Fruit fly (Drosophila melanogaster): ENCODE data around the gene Uros1.

Uros1 gene

DNA sequence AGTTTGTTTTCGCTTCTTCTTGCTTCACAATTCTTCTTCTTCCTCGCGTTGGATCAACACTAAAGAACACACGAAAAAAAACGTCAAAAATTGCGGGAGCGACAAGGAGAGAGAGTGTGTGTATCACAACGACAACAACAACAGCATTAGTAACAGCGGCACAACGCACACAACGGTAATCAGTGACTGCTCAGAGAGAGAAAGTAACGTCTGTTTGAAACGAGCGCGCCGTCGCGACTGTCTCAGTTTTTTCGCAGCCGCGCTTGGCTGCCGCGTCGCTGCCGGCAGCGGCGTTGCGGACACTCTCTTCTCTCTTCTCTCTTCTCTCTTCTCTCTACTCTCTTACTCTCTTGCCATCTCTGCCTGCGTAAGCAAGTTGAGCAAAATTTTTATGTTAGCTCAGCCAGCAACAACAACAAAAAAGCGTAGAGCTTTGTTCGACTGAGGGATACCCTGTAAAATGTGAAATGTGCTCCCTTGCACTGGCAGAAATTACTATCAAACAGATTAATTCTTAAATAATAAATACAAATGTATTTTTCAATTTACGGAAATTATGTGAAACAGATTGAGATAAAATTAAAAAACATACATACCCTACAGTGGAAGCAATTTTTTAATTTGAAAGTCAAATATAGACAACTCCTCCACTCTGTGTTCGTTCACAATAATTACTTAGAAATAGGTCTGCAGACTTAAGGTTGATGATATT, 8.3 kb downstream of the Uros1 start (continued):
- TF ChIP-seq CG8359 (GFP tag; optimal IDR thresholded peaks at IDR 0.05; ENCODE audit: borderline replicate concordance) (peak; percentile 39), CG18476 (GFP tag; optimal IDR thresholded peaks at IDR 0.05) (peak; percentile 63), CG12659 (GFP tag; optimal IDR thresholded peaks at IDR 0.05) (peak; percentile 63), lmd (GFP tag; IDR thresholded peaks at IDR 0.05) (peak; percentile 77), CG13287 (GFP tag; IDR thresholded peaks at IDR 0.05; ENCODE audit: partially characterized antibody) (no peak), fd102C (GFP tag; optimal IDR thresholded peaks at IDR 0.05) (no peak), CG7556 (GFP tag; optimal IDR thresholded peaks at IDR 0.05) (peak; percentile 68), Mad (GFP tag; optimal IDR thresholded peaks at IDR 0.05) (peak; percentile 43), CG17385 (GFP tag; optimal IDR thresholded peaks at IDR 0.05) (peak; percentile 91), Jarid2 (GFP tag; optimal IDR thresholded peaks at IDR 0.05) (peak; percentile 85)

DNA sequence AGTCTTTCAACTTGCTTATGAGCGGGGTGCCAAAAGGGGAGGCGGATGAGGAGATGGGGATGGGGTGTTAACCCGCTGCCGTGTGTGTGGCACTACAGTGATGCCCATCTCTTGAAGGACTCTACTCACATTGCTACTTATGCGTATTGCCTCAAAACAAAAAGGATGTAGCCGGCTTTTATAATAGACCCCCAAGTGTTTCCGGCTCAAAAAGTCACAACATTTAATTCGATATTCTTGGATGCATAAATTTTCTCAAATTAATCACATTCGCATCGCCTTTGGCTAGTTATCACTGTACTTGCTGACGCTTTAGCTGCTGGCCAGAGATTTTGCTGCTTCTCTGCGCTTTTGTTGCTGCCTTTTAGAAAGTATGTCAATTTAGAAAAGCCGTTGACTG, 9.1 kb downstream of the Uros1 start:
- TF ChIP-seq ci (GFP tag; IDR thresholded peaks at IDR 0.05) (peak; percentile 64; the same call in 1 of the 3 replicates), eyg (GFP tag; optimal IDR thresholded peaks at IDR 0.05) (no peak), Meics (GFP tag; optimal IDR thresholded peaks at IDR 0.05) (peak; percentile 16), nmo (GFP tag; optimal IDR thresholded peaks at IDR 0.05) (peak; percentile 5), CG6854 (GFP tag; optimal IDR thresholded peaks at IDR 0.05) (no peak), CG6689 (GFP tag; IDR thresholded peaks at IDR 0.05) (peak; percentile 40; the same call in 1 of the 2 replicates), Sox102F (GFP tag; optimal IDR thresholded peaks at IDR 0.05) (peak; percentile 37), esg (GFP tag; conservative IDR thresholded peaks at IDR 0.05) (0 out of 2 replicates have a peak, but pooled peaks have one; percentile 7), CG2116 (GFP tag; optimal IDR thresholded peaks at IDR 0.05) (no peak), crol (GFP tag; IDR thresholded peaks at IDR 0.05) (no peak), Awh (GFP tag; IDR thresholded peaks at IDR 0.05) (0 out of 2 replicates have a peak, but pooled peaks have one; percentile 31), lmd (GFP tag; IDR thresholded peaks at IDR 0.05) (peak; percentile 23; the same call in 1 of the 2 replicates), CG15269 (tag; optimal IDR thresholded peaks at IDR 0.05) (peak; percentile 29), lab (GFP tag; optimal IDR thresholded peaks at IDR 0.05) (peak; percentile 3), CG30403 (GFP tag; optimal IDR thresholded peaks at IDR 0.05) (peak; percentile 27), CG18599 (GFP tag; optimal IDR thresholded peaks at IDR 0.05) (no peak), CG2875 (GFP tag; optimal IDR thresholded peaks at IDR 0.05) (peak; percentile 26), CG7839 (tag; optimal IDR thresholded peaks at IDR 0.05) (peak; percentile 21), ind (GFP tag; optimal IDR thresholded peaks at IDR 0.05) (peak; percentile 46), NC2β (GFP tag; optimal IDR thresholded peaks at IDR 0.05) (no peak), eve (GFP tag; optimal IDR thresholded peaks at IDR 0.05) (peak in 1 of 2 experiments; percentile 46), fd96Cb (tag; optimal IDR thresholded peaks at IDR 0.05) (peak; percentile 12), CG11504 (tag; optimal IDR thresholded peaks at IDR 0.05) (peak; percentile 49), Xrp1 (GFP tag; IDR thresholded peaks at IDR 0.05) (peak; percentile 43; the same call in 1 of the 2 replicates), row (GFP tag; IDR thresholded peaks at IDR 0.05) (peak; percentile 65), CG4730 (GFP tag; IDR thresholded peaks at IDR 0.05) (no peak), dysf (GFP tag; IDR thresholded peaks at IDR 0.05) (peak; percentile 61), Nf-YB (GFP tag; optimal IDR thresholded peaks at IDR 0.05) (no peak), CG11247 (GFP tag; IDR thresholded peaks at IDR 0.05) (0 out of 2 replicates have a peak, but pooled peaks have one; percentile 15), ro (GFP tag; IDR thresholded peaks at IDR 0.05) (no peak), pnt (GFP tag; optimal IDR thresholded peaks at IDR 0.05) (peak; percentile 30), Rfx (GFP tag; IDR thresholded peaks at IDR 0.05) (peak; percentile 21; the same call in 1 of the 2 replicates), CG1647 (GFP tag; optimal IDR thresholded peaks at IDR 0.05) (no peak), Dad (GFP tag; optimal IDR thresholded peaks at IDR 0.05) (no peak), CG10274 (GFP tag; optimal IDR thresholded peaks at IDR 0.05) (no peak), CG14050 (GFP tag; IDR thresholded peaks at IDR 0.05) (0 out of 3 replicates have a peak, but pooled peaks have one; percentile 9), CG6272 (GFP tag; IDR thresholded peaks at IDR 0.05) (no peak), grau (tag; optimal IDR thresholded peaks at IDR 0.05) (peak; percentile 78), stc (GFP tag; IDR thresholded peaks at IDR 0.05) (no peak)

Data from whole organism, embryonic.